Fruit fly (Drosophila melanogaster) whole organism, adult: ENCODE measurements around the gene CG7079.
A peak's percentile ranks its signal among the peaks of the same experiment; 100 is the strongest.

Source experiments
- CG11617 ChIP-seq: fragments of 200-800 bp; sonication (Bioruptor generic); optimal IDR thresholded peaks from 2 replicates; lab custom pipeline; 2017; ENCODE audit warnings: mild to moderate bottlenecking, missing biosample characterization, missing genetic modification reagents, missing genetic modification characterization
- CG12768 ChIP-seq: fragments of 200-800 bp; sonication (Bioruptor generic); optimal IDR thresholded peaks from 2 replicates; lab custom pipeline; 2017; ENCODE audit warnings: missing biosample characterization, missing genetic modification characterization, mild to moderate bottlenecking, moderate library complexity, missing genetic modification reagents
- CG14711 ChIP-seq: fragments of 200-800 bp; sonication (Bioruptor generic); optimal IDR thresholded peaks from 2 replicates; lab custom pipeline; 2018; ENCODE audit warnings: missing biosample characterization, mild to moderate bottlenecking, missing genetic modification characterization, moderate library complexity
- CG1620 ChIP-seq: fragments of 200-800 bp; sonication (Bioruptor generic); optimal IDR thresholded peaks from 2 replicates; lab custom pipeline; 2016; ENCODE audit warnings: missing biosample characterization, missing genetic modification characterization
- CG33017 ChIP-seq: fragments of 200-800 bp; sonication (Bioruptor generic); optimal IDR thresholded peaks from 2 replicates; lab custom pipeline; 2018; ENCODE audit warnings: missing biosample characterization, mild to moderate bottlenecking, missing genetic modification characterization, moderate library complexity
- CG5204 ChIP-seq: fragments of 200-800 bp; sonication (Bioruptor generic); optimal IDR thresholded peaks from 2 replicates; lab custom pipeline; 2016; ENCODE audit warnings: missing biosample characterization, missing genetic modification characterization
- CG7045 ChIP-seq: fragments of 200-800 bp; sonication (Bioruptor generic); optimal IDR thresholded peaks from 2 replicates; lab custom pipeline; 2017; ENCODE audit warnings: missing biosample characterization, mild to moderate bottlenecking, missing genetic modification characterization
- CG7101 ChIP-seq: fragments of 200-800 bp; sonication (Bioruptor generic); optimal IDR thresholded peaks from 2 replicates; lab custom pipeline; 2018; ENCODE audit warnings: missing biosample characterization, mild to moderate bottlenecking, missing genetic modification characterization, moderate library complexity
- Clk ChIP-seq: fragments of 200-800 bp; sonication (Bioruptor generic); optimal IDR thresholded peaks from 2 replicates; lab custom pipeline; 2017; ENCODE audit warnings: missing biosample characterization, missing genetic modification characterization
- Crg-1 ChIP-seq: fragments of 200-800 bp; sonication (Bioruptor generic); optimal IDR thresholded peaks from 2 replicates; lab custom pipeline; 2016; ENCODE audit warnings: missing biosample characterization, missing genetic modification characterization
- Hr96 ChIP-seq: fragments of 200-800 bp; sonication (Bioruptor generic); optimal IDR thresholded peaks from 2 replicates; lab custom pipeline; 2016; ENCODE audit warnings: missing biosample characterization, missing genetic modification characterization
- Mnt ChIP-seq: fragments of 200-800 bp; sonication (Bioruptor generic); optimal IDR thresholded peaks from 2 replicates; lab custom pipeline; 2016; ENCODE audit warnings: missing biosample characterization, mild to moderate bottlenecking, missing genetic modification characterization
- bab1 ChIP-seq: fragments of 200-800 bp; sonication (Bioruptor generic); optimal IDR thresholded peaks from 3 replicates; lab custom pipeline; 2019; ENCODE audit warnings: missing biosample characterization, mild to moderate bottlenecking, missing genetic modification characterization, moderate library complexity
- cic ChIP-seq: fragments of 200-800 bp; sonication (Bioruptor generic); optimal IDR thresholded peaks from 2 replicates; lab custom pipeline; 2017; ENCODE audit warnings: missing biosample characterization, mild to moderate bottlenecking, missing genetic modification characterization, moderate library complexity
- cnc ChIP-seq, 2 experiments: fragments of >200 bp; optimal IDR thresholded peaks; 2 replicates each; lab custom pipeline; 2017
- kay ChIP-seq: fragments of 200-800 bp; sonication (Bioruptor generic); peaks from one replicate; lab custom pipeline; 2016; ENCODE audit warnings: missing biosample characterization, missing genetic modification characterization, borderline replicate concordance
- ovo ChIP-seq: fragments of 200-800 bp; sonication (Bioruptor generic); optimal IDR thresholded peaks from 2 replicates; lab custom pipeline; 2016; ENCODE audit warnings: missing biosample characterization, missing genetic modification characterization
- pad ChIP-seq: fragments of 200-800 bp; sonication (Bioruptor generic); optimal IDR thresholded peaks from 3 replicates; lab custom pipeline; 2017; ENCODE audit warnings: missing biosample characterization, missing genetic modification characterization, mild to moderate bottlenecking, moderate library complexity, missing genetic modification reagents
- tj ChIP-seq: fragments of 200-800 bp; sonication (Bioruptor generic); optimal IDR thresholded peaks from 3 replicates; lab custom pipeline; 2017; ENCODE audit warnings: missing biosample characterization, mild to moderate bottlenecking, missing genetic modification characterization, moderate library complexity
- toe ChIP-seq: fragments of 200-800 bp; sonication (Bioruptor generic); optimal IDR thresholded peaks from 2 replicates; lab custom pipeline; 2016; ENCODE audit warnings: missing biosample characterization, missing genetic modification characterization

Gene CG7079

dm6 chr3R:21022769-21023517 is 25.7 kb downstream of the CG7079 start:
- TF ChIP-seq cic (GFP tag; lab: Kevin White, UChicago) (peak; percentile 29), CG7045 (GFP tag; lab: Kevin White, UChicago) (no peak)

dm6 chr3R:21019073-21019472 is 29.6 kb downstream of the CG7079 start:
- TF ChIP-seq CG7101 (tag; lab: Kevin White, UChicago), result peak; percentile 19
- no peak for TF ChIP-seq pad (GFP tag; lab: Kevin White, UChicago)
- TF ChIP-seq cic (GFP tag; lab: Kevin White, UChicago), result peak; percentile 41
- no peak for TF ChIP-seq Crg-1 (GFP tag; lab: Kevin White, UChicago)
- TF ChIP-seq CG11617 (GFP tag; lab: Kevin White, UChicago), result peak; percentile 28
- peak; percentile 82 for TF ChIP-seq kay (GFP tag; lab: Kevin White, UChicago)
- peak; percentile 38 for TF ChIP-seq CG33017 (tag; lab: Kevin White, UChicago)

dm6 chr3R:21017464-21018080 is 31.1 kb downstream of the CG7079 start, which contains the start of gene Rlip:
Gene Rlip (plus strand): TSS chr3R:21017684.
- TF ChIP-seq CG1620 (GFP tag; lab: Kevin White, UChicago) (peak; percentile 2), CG12768 (GFP tag; lab: Kevin White, UChicago) (peak; percentile 32), ovo (GFP tag; lab: Kevin White, UChicago) (no peak), bab1 (GFP tag; lab: Kevin White, UChicago) (peak; percentile 48), Hr96 (peak; percentile 46), tj (GFP tag; lab: Kevin White, UChicago) (no peak), CG5204 (peak; percentile 10), cnc (optimal IDR thresholded peaks at IDR 0.05; lab: Kevin White, UChicago) (no peak), CG33017 (tag; lab: Kevin White, UChicago) (no peak), pad (GFP tag; lab: Kevin White, UChicago) (peak; percentile 57), kay (GFP tag; lab: Kevin White, UChicago) (peak; percentile 77), CG7045 (GFP tag; lab: Kevin White, UChicago) (peak; percentile 37), CG14711 (tag; lab: Kevin White, UChicago) (peak; percentile 43), Clk (no peak), Mnt (GFP tag; lab: Kevin White, UChicago) (no peak), CG7101 (tag; lab: Kevin White, UChicago) (peak; percentile 36), Crg-1 (GFP tag; lab: Kevin White, UChicago) (peak; percentile 26), CG11617 (GFP tag; lab: Kevin White, UChicago) (no peak), cic (GFP tag; lab: Kevin White, UChicago) (no peak), toe (GFP tag; lab: Kevin White, UChicago) (peak; percentile 57)

dm6 chr3R:21015636-21016035 is 33.0 kb downstream of the CG7079 start, which contains the start of gene CG5697:
Gene CG5697 (plus strand): TSS chr3R:21015949.
- TF ChIP-seq ovo (GFP tag; lab: Kevin White, UChicago), result peak; percentile 17
- TF ChIP-seq CG14711 (tag; lab: Kevin White, UChicago), result no peak
- TF ChIP-seq toe (GFP tag; lab: Kevin White, UChicago), result no peak
- peak; percentile 7 for TF ChIP-seq CG7045 (GFP tag; lab: Kevin White, UChicago)
- TF ChIP-seq Clk, result no peak
- TF ChIP-seq CG1620 (GFP tag; lab: Kevin White, UChicago), result peak; percentile 0
- no peak for TF ChIP-seq bab1 (GFP tag; lab: Kevin White, UChicago)
- peak; percentile 79 for TF ChIP-seq cic (GFP tag; lab: Kevin White, UChicago)
- TF ChIP-seq CG11617 (GFP tag; lab: Kevin White, UChicago), result peak; percentile 28
- no peak for TF ChIP-seq Crg-1 (GFP tag; lab: Kevin White, UChicago)
- peak; percentile 86 for TF ChIP-seq kay (GFP tag; lab: Kevin White, UChicago)
- TF ChIP-seq CG12768 (GFP tag; lab: Kevin White, UChicago), result peak; percentile 35
- TF ChIP-seq Mnt (GFP tag; lab: Kevin White, UChicago), result peak; percentile 49
- TF ChIP-seq CG5204, result no peak

- TF ChIP-seq bab1 (GFP tag; lab: Kevin White, UChicago) (no peak), Hr96 (no peak)
Observed at dm6 chr3R:21013780-21014179, 34.8 kb downstream of the CG7079 start.

- TF ChIP-seq ovo (GFP tag; lab: Kevin White, UChicago) (no peak), CG14711 (tag; lab: Kevin White, UChicago) (no peak), tj (GFP tag; lab: Kevin White, UChicago) (no peak), Mnt (GFP tag; lab: Kevin White, UChicago) (no peak), pad (GFP tag; lab: Kevin White, UChicago) (no peak), toe (GFP tag; lab: Kevin White, UChicago) (no peak), cic (GFP tag; lab: Kevin White, UChicago) (no peak), CG1620 (GFP tag; lab: Kevin White, UChicago) (no peak), CG7045 (GFP tag; lab: Kevin White, UChicago) (no peak), CG33017 (tag; lab: Kevin White, UChicago) (no peak), CG11617 (GFP tag; lab: Kevin White, UChicago) (no peak), bab1 (GFP tag; lab: Kevin White, UChicago) (no peak), kay (GFP tag; lab: Kevin White, UChicago) (no peak), Hr96 (no peak), cnc (optimal IDR thresholded peaks at IDR 0.05; lab: Kevin White, UChicago) (no peak)
Observed at dm6 chr3R:21006967-21007366, 41.7 kb downstream of the CG7079 start, which contains the start of gene Alp5. Gene Alp5 (minus strand): TSS chr3R:21006990.
